Worm (Caenorhabditis elegans) whole organism, mixed stage, embryonic: ENCODE measurements around the gene M28.4.

ENCODE experiments used
- M03D4.4 ChIP-seq: sonication (generic microtip); optimal IDR thresholded peaks from 2 replicates; lab custom pipeline; 2017; ENCODE audit warnings: mild to moderate bottlenecking, missing genetic modification characterization, missing compliant biosample characterization
- bed-3 ChIP-seq: fragments of 200-800 bp; sonication (Bioruptor generic); optimal IDR thresholded peaks from 3 replicates; lab custom pipeline; 2018; ENCODE audit warnings: mild to moderate bottlenecking, missing genetic modification characterization, moderate library complexity, missing compliant biosample characterization
- blmp-1 ChIP-seq: fragments of 150-350 bp; optimal IDR thresholded peaks from 2 replicates; lab custom pipeline; 2014; ENCODE audit warnings: missing biosample characterization, missing genetic modification characterization
- ceh-39 ChIP-seq: fragments of 150-350 bp; optimal IDR thresholded peaks from 2 replicates; lab custom pipeline; 2014; ENCODE audit warnings: missing biosample characterization, missing genetic modification characterization
- ceh-43 ChIP-seq: fragments of 200-800 bp; sonication (Bioruptor generic); optimal IDR thresholded peaks from 2 replicates; lab custom pipeline; 2018; ENCODE audit warnings: mild to moderate bottlenecking, missing genetic modification characterization, moderate library complexity, missing compliant biosample characterization
- ceh-83 ChIP-seq: fragments of 200-800 bp; sonication (Bioruptor generic); optimal IDR thresholded peaks from 2 replicates; lab custom pipeline; 2018; ENCODE audit warnings: mild to moderate bottlenecking, missing genetic modification characterization, missing compliant biosample characterization
- ces-1 ChIP-seq: fragments of 150-350 bp; optimal IDR thresholded peaks from 2 replicates; lab custom pipeline; 2014; ENCODE audit warnings: missing biosample characterization, missing genetic modification reagents, missing genetic modification characterization
- cnd-1 ChIP-seq: fragments of 200-800 bp; sonication (Bioruptor generic); optimal IDR thresholded peaks from 2 replicates; lab custom pipeline; 2018; ENCODE audit warnings: mild to moderate bottlenecking, missing genetic modification characterization, missing compliant biosample characterization
- drap-1 ChIP-seq: fragments of 200-800 bp; sonication (Bioruptor generic); optimal IDR thresholded peaks from 3 replicates; lab custom pipeline; 2018; ENCODE audit warnings: mild to moderate bottlenecking, missing genetic modification characterization, missing compliant biosample characterization
- elt-1 ChIP-seq: sonication (generic microtip); optimal IDR thresholded peaks from 2 replicates; lab custom pipeline; 2017; ENCODE audit warnings: missing genetic modification characterization, mild to moderate bottlenecking, missing compliant biosample characterization, antibody characterized with exemption, moderate library complexity, borderline replicate concordance; ENCODE audit not compliant: insufficient read depth
- elt-3 ChIP-seq: fragments of 150-350 bp; optimal IDR thresholded peaks from 2 replicates; lab custom pipeline; 2014; ENCODE audit warnings: missing biosample characterization, missing genetic modification characterization
- flh-1 ChIP-seq: fragments of 200-800 bp; sonication (Bioruptor generic); optimal IDR thresholded peaks from 2 replicates; lab custom pipeline; 2018; ENCODE audit warnings: mild to moderate bottlenecking, missing genetic modification characterization, moderate library complexity, missing compliant biosample characterization
- hlh-1 ChIP-seq: fragments of 150-350 bp; optimal IDR thresholded peaks from 2 replicates; lab custom pipeline; 2014; ENCODE audit warnings: missing biosample characterization, missing genetic modification reagents, missing genetic modification characterization
- lin-13 ChIP-seq: fragments of 150-350 bp; optimal IDR thresholded peaks from 2 replicates; lab custom pipeline; 2014; ENCODE audit warnings: missing biosample characterization, missing genetic modification characterization
- lin-32 ChIP-seq: fragments of 200-800 bp; sonication (Bioruptor generic); optimal IDR thresholded peaks from 2 replicates; lab custom pipeline; 2018; ENCODE audit warnings: mild to moderate bottlenecking, missing genetic modification characterization, missing compliant biosample characterization
- lsy-2 ChIP-seq: fragments of 150-350 bp; optimal IDR thresholded peaks from 2 replicates; lab custom pipeline; 2014; ENCODE audit warnings: missing biosample characterization, missing genetic modification characterization
- mab-5 ChIP-seq: fragments of 150-350 bp; optimal IDR thresholded peaks from 2 replicates; lab custom pipeline; 2014; ENCODE audit warnings: missing biosample characterization, missing genetic modification characterization
- mep-1 ChIP-seq: fragments of 150-350 bp; optimal IDR thresholded peaks from 2 replicates; lab custom pipeline; 2017; ENCODE audit warnings: missing biosample characterization, missing genetic modification reagents, missing genetic modification characterization, inconsistent platforms
- mls-2 ChIP-seq: sonication (generic microtip); optimal IDR thresholded peaks from 2 replicates; lab custom pipeline; 2016; ENCODE audit warnings: mild to moderate bottlenecking, missing genetic modification characterization, moderate library complexity, missing compliant biosample characterization
- nhr-12 ChIP-seq: fragments of 150-350 bp; optimal IDR thresholded peaks from 2 replicates; lab custom pipeline; 2014; ENCODE audit warnings: missing biosample characterization, missing genetic modification characterization
- nhr-2 ChIP-seq: fragments of 150-350 bp; optimal IDR thresholded peaks from 2 replicates; lab custom pipeline; 2014; ENCODE audit warnings: missing biosample characterization, missing genetic modification characterization
- nhr-237 ChIP-seq: fragments of 150-350 bp; optimal IDR thresholded peaks from 2 replicates; lab custom pipeline; 2014; ENCODE audit warnings: missing biosample characterization, missing genetic modification characterization
- nhr-28 ChIP-seq: fragments of 150-350 bp; optimal IDR thresholded peaks from 2 replicates; lab custom pipeline; 2014; ENCODE audit warnings: missing biosample characterization, missing genetic modification characterization
- nhr-76 ChIP-seq: sonication (generic microtip); optimal IDR thresholded peaks from 2 replicates; lab custom pipeline; 2017; ENCODE audit warnings: missing biosample characterization, missing genetic modification characterization
- pha-4 ChIP-seq: fragments of 150-350 bp; optimal IDR thresholded peaks from 2 replicates; lab custom pipeline; 2018; ENCODE audit warnings: missing biosample characterization, missing genetic modification reagents, missing genetic modification characterization
- sem-2 ChIP-seq: fragments of 200-800 bp; sonication (Bioruptor generic); optimal IDR thresholded peaks from 2 replicates; lab custom pipeline; 2018; ENCODE audit warnings: mild to moderate bottlenecking, missing genetic modification characterization, missing compliant biosample characterization
- snpc-4 ChIP-seq: fragments of 150-350 bp; optimal IDR thresholded peaks from 2 replicates; lab custom pipeline; 2014; ENCODE audit warnings: missing biosample characterization, missing genetic modification characterization
- sptf-1 ChIP-seq: sonication (generic microtip); optimal IDR thresholded peaks from 2 replicates; lab custom pipeline; 2017; ENCODE audit warnings: mild to moderate bottlenecking, missing genetic modification characterization, moderate library complexity, missing compliant biosample characterization
- tbx-8 ChIP-seq: fragments of 200-800 bp; sonication (Bioruptor generic); optimal IDR thresholded peaks from 2 replicates; lab custom pipeline; 2018; ENCODE audit warnings: mild to moderate bottlenecking, missing genetic modification characterization, moderate library complexity, missing compliant biosample characterization
- unc-120 ChIP-seq: sonication (generic microtip); optimal IDR thresholded peaks from 2 replicates; lab custom pipeline; 2017; ENCODE audit warnings: missing genetic modification characterization, missing compliant biosample characterization; ENCODE audit not compliant: poor library complexity, severe bottlenecking
- unc-39 ChIP-seq: fragments of 150-350 bp; optimal IDR thresholded peaks from 2 replicates; lab custom pipeline; 2014; ENCODE audit warnings: missing biosample characterization, missing genetic modification characterization
- unc-62 ChIP-seq: fragments of 150-350 bp; optimal IDR thresholded peaks from 2 replicates; lab custom pipeline; 2014; ENCODE audit warnings: missing biosample characterization, missing genetic modification reagents, missing genetic modification characterization
- zip-8 ChIP-seq: fragments of 150-350 bp; optimal IDR thresholded peaks from 2 replicates; lab custom pipeline; 2014; ENCODE audit warnings: missing biosample characterization, missing genetic modification characterization
- ztf-11 ChIP-seq: fragments of 150-350 bp; optimal IDR thresholded peaks from 2 replicates; lab custom pipeline; 2014; ENCODE audit warnings: missing biosample characterization, missing genetic modification characterization

The M28.4 gene

ce11 chrII:10654435-10654834 is 10.9 kb downstream of the M28.4 start:
- TF ChIP-seq mep-1, result no peak
- TF ChIP-seq lsy-2 (tag; lab: Kevin White, UChicago), result no peak
- TF ChIP-seq flh-1 (GFP tag; lab: Kevin White, UChicago), result no peak
- no peak for TF ChIP-seq blmp-1
- TF ChIP-seq unc-39 (tag; lab: Kevin White, UChicago), result no peak
- no peak for TF ChIP-seq ceh-39 (tag; lab: Kevin White, UChicago)
- no peak for TF ChIP-seq sem-2 (GFP tag; lab: Kevin White, UChicago)
- no peak for TF ChIP-seq mab-5 (tag; lab: Kevin White, UChicago)
- no peak for TF ChIP-seq elt-3 (tag; lab: Kevin White, UChicago)
- TF ChIP-seq M03D4.4 (tag; lab: Kevin White, UChicago), result no peak
- no peak for TF ChIP-seq hlh-1 (tag; lab: Kevin White, UChicago)
- no peak for TF ChIP-seq nhr-12 (tag; lab: Kevin White, UChicago)
- TF ChIP-seq drap-1 (GFP tag; lab: Kevin White, UChicago), result no peak
- no peak for TF ChIP-seq zip-8 (tag; lab: Kevin White, UChicago)

ce11 chrII:10656395-10656794 is 12.9 kb downstream of the M28.4 start:
- no peak for TF ChIP-seq tbx-8 (GFP tag; lab: Kevin White, UChicago)
- no peak for TF ChIP-seq unc-62
- TF ChIP-seq nhr-76 (tag; lab: Kevin White, UChicago), result no peak
- TF ChIP-seq sptf-1 (tag; lab: Kevin White, UChicago), result no peak
- TF ChIP-seq lin-13 (tag; lab: Kevin White, UChicago), result no peak
- no peak for TF ChIP-seq zip-8 (tag; lab: Kevin White, UChicago)
- no peak for TF ChIP-seq ceh-39 (tag; lab: Kevin White, UChicago)
- no peak for TF ChIP-seq nhr-2 (tag; lab: Kevin White, UChicago)
- TF ChIP-seq hlh-1 (tag; lab: Kevin White, UChicago), result no peak
- TF ChIP-seq ces-1 (GFP tag; lab: Kevin White, UChicago), result no peak
- TF ChIP-seq ceh-43 (GFP tag; lab: Kevin White, UChicago), result no peak
- no peak for TF ChIP-seq unc-39 (tag; lab: Kevin White, UChicago)
- no peak for TF ChIP-seq flh-1 (GFP tag; lab: Kevin White, UChicago)
- no peak for TF ChIP-seq lsy-2 (tag; lab: Kevin White, UChicago)
- TF ChIP-seq mab-5 (tag; lab: Kevin White, UChicago), result no peak
- TF ChIP-seq lin-32, result no peak
- TF ChIP-seq elt-3 (tag; lab: Kevin White, UChicago), result no peak
- TF ChIP-seq nhr-237 (tag; lab: Kevin White, UChicago), result no peak
- TF ChIP-seq cnd-1 (tag; lab: Kevin White, UChicago), result no peak

- TF ChIP-seq mep-1 (no peak), cnd-1 (tag; lab: Kevin White, UChicago) (no peak), pha-4 (tag; lab: Kevin White, UChicago) (no peak), unc-39 (tag; lab: Kevin White, UChicago) (no peak), nhr-76 (tag; lab: Kevin White, UChicago) (no peak), blmp-1 (no peak), snpc-4 (tag; lab: Kevin White, UChicago) (no peak), ceh-43 (GFP tag; lab: Kevin White, UChicago) (no peak), M03D4.4 (tag; lab: Kevin White, UChicago) (no peak), sem-2 (GFP tag; lab: Kevin White, UChicago) (no peak), elt-1 (tag; lab: Kevin White, UChicago) (no peak), zip-8 (tag; lab: Kevin White, UChicago) (no peak), bed-3 (GFP tag; lab: Kevin White, UChicago) (no peak), nhr-2 (tag; lab: Kevin White, UChicago) (no peak), unc-120 (no peak), hlh-1 (tag; lab: Kevin White, UChicago) (no peak), sptf-1 (tag; lab: Kevin White, UChicago) (no peak), ztf-11 (tag; lab: Kevin White, UChicago) (no peak), flh-1 (GFP tag; lab: Kevin White, UChicago) (no peak), elt-3 (tag; lab: Kevin White, UChicago) (no peak)
Measured at ce11 chrII:10657632-10658108, 14.2 kb downstream of the M28.4 start, which contains the start of gene lact-3. TSS of gene lact-3 (minus strand) at chrII:10657682.

ce11 chrII:10658576-10659256 is 15.2 kb downstream of the M28.4 start, which contains the start of the genes snu-13 and rsp-7:
TSS of gene snu-13 (minus strand) at chrII:10658626.
TSS of gene rsp-7 (plus strand) at chrII:10659206.
- TF ChIP-seq mep-1, result peak; percentile 87
- no peak for TF ChIP-seq ceh-43 (GFP tag; lab: Kevin White, UChicago)
- TF ChIP-seq ztf-11 (tag; lab: Kevin White, UChicago), result no peak
- TF ChIP-seq unc-62, result peak; percentile 31
- TF ChIP-seq hlh-1 (tag; lab: Kevin White, UChicago), result peak; percentile 57
- peak; percentile 70 for TF ChIP-seq lsy-2 (tag; lab: Kevin White, UChicago)
- TF ChIP-seq unc-39 (tag; lab: Kevin White, UChicago), result no peak
- peak; percentile 34 for TF ChIP-seq ces-1 (GFP tag; lab: Kevin White, UChicago)
- TF ChIP-seq unc-120, result peak; percentile 72
- TF ChIP-seq elt-3 (tag; lab: Kevin White, UChicago), result no peak
- TF ChIP-seq tbx-8 (GFP tag; lab: Kevin White, UChicago), result no peak
- no peak for TF ChIP-seq mls-2 (tag; lab: Kevin White, UChicago)
- TF ChIP-seq ceh-83 (GFP tag; lab: Kevin White, UChicago), result no peak
- TF ChIP-seq ceh-39 (tag; lab: Kevin White, UChicago), result peak; percentile 52
- TF ChIP-seq sptf-1 (tag; lab: Kevin White, UChicago), result no peak
- TF ChIP-seq lin-13 (tag; lab: Kevin White, UChicago), result peak; percentile 61
- TF ChIP-seq nhr-28 (tag; lab: Kevin White, UChicago), result no peak
- TF ChIP-seq nhr-237 (tag; lab: Kevin White, UChicago), result peak; percentile 69
- no peak for TF ChIP-seq cnd-1 (tag; lab: Kevin White, UChicago)
- TF ChIP-seq, all 35 proteins: peak for 9
